Fruit fly (Drosophila melanogaster): ENCODE measurements around the gene CG13895.

Gene CG13895

dm6 chr3L:700160-700917 is 7.7 kb downstream of the CG13895 start (continued):
- peak; percentile 9 for TF ChIP-seq CG12744 (GFP tag; optimal IDR thresholded peaks at IDR 0.05)
- no peak for TF ChIP-seq disco-r (GFP tag; optimal IDR thresholded peaks at IDR 0.05)
- TF ChIP-seq Nf-YC (tag; optimal IDR thresholded peaks at IDR 0.05): peak; percentile 48
- peak; percentile 69 for TF ChIP-seq CG2120 (GFP tag; optimal IDR thresholded peaks at IDR 0.05)
- no peak for TF ChIP-seq CG10959 (GFP tag; IDR thresholded peaks at IDR 0.05)
- TF ChIP-seq Usf (GFP tag; optimal IDR thresholded peaks at IDR 0.05): no peak
- TF ChIP-seq vnd (GFP tag; IDR thresholded peaks at IDR 0.05; ENCODE audit: partially characterized antibody): no peak
- TF ChIP-seq cad (GFP tag; optimal IDR thresholded peaks at IDR 0.05): no peak
- TF ChIP-seq bsh (GFP tag; optimal IDR thresholded peaks at IDR 0.05): peak in 1 of 2 experiments; percentile 77
- TF ChIP-seq CG6689 (GFP tag; IDR thresholded peaks at IDR 0.05): 0 out of 2 replicates have a peak, but pooled peaks have one; percentile 46
- TF ChIP-seq Kr (GFP tag; optimal IDR thresholded peaks at IDR 0.05): no peak
- peak; percentile 65 for TF ChIP-seq CG7839 (tag; optimal IDR thresholded peaks at IDR 0.05)
- no peak for TF ChIP-seq CG7357 (GFP tag; IDR thresholded peaks at IDR 0.05)
- TF ChIP-seq jigr1 (GFP tag; IDR thresholded peaks at IDR 0.05): no peak
- TF ChIP-seq CG9876 (GFP tag; optimal IDR thresholded peaks at IDR 0.05): no peak
- peak; percentile 38; the same call in 1 of the 3 replicates for TF ChIP-seq tgo (GFP tag; IDR thresholded peaks at IDR 0.05)
- TF ChIP-seq toy (GFP tag; IDR thresholded peaks at IDR 0.05): no peak
- peak; percentile 69 for TF ChIP-seq CG2712 (tag; optimal IDR thresholded peaks at IDR 0.05)
- no peak for TF ChIP-seq ato (GFP tag; IDR thresholded peaks at IDR 0.05; ENCODE audit: partially characterized antibody)
- TF ChIP-seq shn (GFP tag; optimal IDR thresholded peaks at IDR 0.05): no peak
- peak; percentile 75 for TF ChIP-seq CG18599 (GFP tag; optimal IDR thresholded peaks at IDR 0.05)
- no peak for TF ChIP-seq schlank (tag; optimal IDR thresholded peaks at IDR 0.05)
- no peak for TF ChIP-seq pan (optimal IDR thresholded peaks at IDR 0.05)
- peak in 1 of 2 experiments; percentile 53 for TF ChIP-seq pan (GFP tag; optimal IDR thresholded peaks at IDR 0.05 in 1 of 2, IDR thresholded peaks at IDR 0.05 in 1 of 2)
- peak; percentile 27 for TF ChIP-seq CG13624 (GFP tag; optimal IDR thresholded peaks at IDR 0.05)
- peak; percentile 63 for TF ChIP-seq Sox100B (GFP tag; optimal IDR thresholded peaks at IDR 0.05)
- TF ChIP-seq Mes4 (GFP tag; optimal IDR thresholded peaks at IDR 0.05): peak; percentile 23
- no peak for TF ChIP-seq Opbp (GFP tag; IDR thresholded peaks at IDR 0.05; ENCODE audit: partially characterized antibody)
- no peak for TF ChIP-seq tll (GFP tag; optimal IDR thresholded peaks at IDR 0.05)
- no peak for TF ChIP-seq lbe (GFP tag; optimal IDR thresholded peaks at IDR 0.05)
- no peak for TF ChIP-seq dan (GFP tag; IDR thresholded peaks at IDR 0.05)
- TF ChIP-seq CG3726 (GFP tag; IDR thresholded peaks at IDR 0.05): no peak
- TF ChIP-seq Bdp1 (GFP tag; optimal IDR thresholded peaks at IDR 0.05): no peak
- no peak for TF ChIP-seq ftz-f1 (GFP tag; optimal IDR thresholded peaks at IDR 0.05)
- TF ChIP-seq hkb (optimal IDR thresholded peaks at IDR 0.05): no peak
- TF ChIP-seq hkb (GFP tag; IDR thresholded peaks at IDR 0.05): peak; percentile 80
- no peak for TF ChIP-seq Dad (GFP tag; optimal IDR thresholded peaks at IDR 0.05)
- no peak for TF ChIP-seq oc (tag; optimal IDR thresholded peaks at IDR 0.05)
- TF ChIP-seq nmo (GFP tag; optimal IDR thresholded peaks at IDR 0.05): peak; percentile 49
- no peak for TF ChIP-seq ssp (GFP tag; IDR thresholded peaks at IDR 0.05)
- peak; percentile 72 for TF ChIP-seq CG13296 (GFP tag; optimal IDR thresholded peaks at IDR 0.05)
- no peak for TF ChIP-seq CG15696 (tag; optimal IDR thresholded peaks at IDR 0.05)
- TF ChIP-seq CG6854 (GFP tag; optimal IDR thresholded peaks at IDR 0.05): peak; percentile 71
- TF ChIP-seq mld (GFP tag; IDR thresholded peaks at IDR 0.05; ENCODE audit: partially characterized antibody): no peak
- no peak for TF ChIP-seq HmgD (GFP tag; optimal IDR thresholded peaks at IDR 0.05)
- TF ChIP-seq pum (GFP tag; optimal IDR thresholded peaks at IDR 0.05): no peak
- TF ChIP-seq Awh (GFP tag; IDR thresholded peaks at IDR 0.05): peak; percentile 43; the same call in 1 of the 2 replicates
- TF ChIP-seq pros (GFP tag; optimal IDR thresholded peaks at IDR 0.05): no peak
- no peak for TF ChIP-seq NC2α (GFP tag; optimal IDR thresholded peaks at IDR 0.05)
- peak; percentile 84 for TF ChIP-seq CG2678 (tag; optimal IDR thresholded peaks at IDR 0.05)

Data from whole organism, embryonic.